Worm (Caenorhabditis elegans): ENCODE results near the gene Y26E6A.2.

Y26E6A.2 gene

ce11 chrX:13946693-13947583 is 32.7 kb upstream of the Y26E6A.2 start (continued):
- TF ChIP-seq cey-2 (tag; optimal IDR thresholded peaks at IDR 0.05; ENCODE audit: borderline replicate concordance, insufficient read depth) = no peak

DNA sequence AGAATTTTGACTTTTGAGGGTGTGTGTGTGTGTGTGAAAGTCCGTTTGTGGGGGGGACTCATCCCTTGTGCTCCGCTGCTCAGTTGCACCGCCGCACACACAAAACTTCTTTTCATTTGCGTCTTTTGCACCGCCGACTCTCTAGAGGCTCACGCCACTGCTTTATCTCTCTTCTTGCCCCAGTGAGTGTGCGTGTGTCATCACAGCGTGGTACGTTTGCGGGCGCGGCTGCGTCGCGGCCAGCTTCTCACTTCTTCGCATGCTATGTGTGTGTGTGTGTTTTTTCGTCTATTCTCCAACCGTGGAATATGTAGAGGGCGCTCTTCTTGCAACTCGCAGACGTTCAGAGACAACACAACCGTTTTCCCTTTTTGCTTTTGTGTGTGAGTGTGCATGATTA is 31.3 kb upstream of the Y26E6A.2 start:
- TF ChIP-seq vab-7 (GFP tag; IDR thresholded peaks at IDR 0.05) (peak; percentile 35; the same call in 1 of the 2 replicates), nhr-111 (GFP tag; optimal IDR thresholded peaks at IDR 0.05) (no peak), egl-43 (GFP tag; IDR thresholded peaks at IDR 0.05) (peak; percentile 82), duxl-1 (tag; optimal IDR thresholded peaks at IDR 0.05; ENCODE audit: poor library complexity) (peak; percentile 9), daf-16 (GFP tag; optimal IDR thresholded peaks at IDR 0.05) (no peak), daf-16 (tag; optimal IDR thresholded peaks at IDR 0.05) (peak; percentile 25), tra-1 (GFP tag; IDR thresholded peaks at IDR 0.05) (0 out of 2 replicates have a peak, but pooled peaks have one; percentile 49), T20F7.1 (GFP tag; optimal IDR thresholded peaks at IDR 0.05) (no peak), rbr-2 (tag; optimal IDR thresholded peaks at IDR 0.05) (peak; percentile 83), nhr-6 (tag; optimal IDR thresholded peaks at IDR 0.05) (peak; percentile 64), nhr-42 (GFP tag; IDR thresholded peaks at IDR 0.05) (no peak), saeg-2 (GFP tag; IDR thresholded peaks at IDR 0.05) (0 out of 2 replicates have a peak, but pooled peaks have one; percentile 45), ceh-44 (GFP tag; IDR thresholded peaks at IDR 0.05) (0 out of 2 replicates have a peak, but pooled peaks have one; percentile 33), mdl-1 (tag; optimal IDR thresholded peaks at IDR 0.05) (peak; percentile 62 to 87), mxl-2 (GFP tag; conservative IDR thresholded peaks at IDR 0.05) (no peak), ztf-11 (tag; optimal IDR thresholded peaks at IDR 0.05) (no peak), Y75B8A.6 (GFP tag; IDR thresholded peaks at IDR 0.05) (no peak), F10B5.3 (tag; optimal IDR thresholded peaks at IDR 0.05) (peak; percentile 2), F49E8.2 (tag; optimal IDR thresholded peaks at IDR 0.05; ENCODE audit: borderline replicate concordance) (no peak), dve-1 (tag; optimal IDR thresholded peaks at IDR 0.05; ENCODE audit: insufficient read depth) (peak; percentile 45), mep-1 (tag; optimal IDR thresholded peaks at IDR 0.05) (peak; percentile 73), madf-9 (GFP tag; conservative IDR thresholded peaks at IDR 0.05) (peak; percentile 40; the same call in 1 of the 2 replicates), lsy-2 (tag; optimal IDR thresholded peaks at IDR 0.05) (peak; percentile 30 to 47), D1046.2 (GFP tag; IDR thresholded peaks at IDR 0.05) (no peak), nhr-11 (tag; optimal IDR thresholded peaks at IDR 0.05) (peak; percentile 62), unc-130 (GFP tag; optimal IDR thresholded peaks at IDR 0.05) (no peak), cey-2 (tag; optimal IDR thresholded peaks at IDR 0.05; ENCODE audit: borderline replicate concordance, insufficient read depth) (no peak), lin-1 (GFP tag; IDR thresholded peaks at IDR 0.05) (no peak), mes-2 (tag; optimal IDR thresholded peaks at IDR 0.05; ENCODE audit: poor library complexity, severe bottlenecking) (peak; percentile 72), arid-1 (GFP tag; conservative IDR thresholded peaks at IDR 0.05) (0 out of 2 replicates have a peak, but pooled peaks have one; percentile 31), dpl-1 (GFP tag; optimal IDR thresholded peaks at IDR 0.05) (peak; percentile 0), Y48G9A.11 (GFP tag; IDR thresholded peaks at IDR 0.05) (no peak), hlh-11 (tag; optimal IDR thresholded peaks at IDR 0.05) (peak; percentile 71), mxl-3 (GFP tag; optimal IDR thresholded peaks at IDR 0.05) (peak; percentile 81), ceh-28 (tag; optimal IDR thresholded peaks at IDR 0.05) (no peak), zag-1 (tag; optimal IDR thresholded peaks at IDR 0.05) (no peak), daf-8 (GFP tag; IDR thresholded peaks at IDR 0.05) (no peak), nhr-237 (tag; optimal IDR thresholded peaks at IDR 0.05) (no peak), nhr-77 (tag; optimal IDR thresholded peaks at IDR 0.05) (peak; percentile 1), nhr-28 (tag; optimal IDR thresholded peaks at IDR 0.05) (peak; percentile 39), mdt-29 (GFP tag; IDR thresholded peaks at IDR 0.05) (no peak), madf-5 (GFP tag; IDR thresholded peaks at IDR 0.05) (no peak), nhr-76 (tag; optimal IDR thresholded peaks at IDR 0.05) (no peak), hmg-1.1 (GFP tag; IDR thresholded peaks at IDR 0.05) (peak; percentile 90), set-16 (GFP tag; IDR thresholded peaks at IDR 0.05) (peak; percentile 64), ctbp-1 (GFP tag; IDR thresholded peaks at IDR 0.05) (peak; percentile 81; the same call in 1 of the 2 replicates)
